Fruit fly (Drosophila melanogaster): Measurements from ENCODE around the gene cold.

DNA sequence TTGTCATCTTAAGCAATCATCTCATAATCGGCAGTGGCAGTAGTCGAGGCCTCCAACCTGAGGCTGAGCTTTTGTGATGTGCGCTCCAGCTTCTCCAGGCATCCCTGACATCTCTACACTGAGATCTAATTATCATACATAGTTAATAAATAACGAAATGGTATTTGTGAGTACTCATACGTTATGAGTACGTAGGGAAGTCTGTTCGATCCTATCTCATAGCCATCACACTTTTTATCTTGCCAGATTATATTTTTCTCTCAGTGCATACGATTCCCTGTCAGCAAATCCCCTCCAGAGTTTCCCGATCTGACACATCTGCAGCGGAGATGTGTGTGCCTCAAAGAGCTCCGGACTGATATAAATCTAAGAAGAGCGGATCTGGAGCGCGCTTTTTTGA is 35.4 kb downstream of the cold start:
- no peak for TF ChIP-seq CG8478 (optimal IDR thresholded peaks at IDR 0.05)
- no peak for TF ChIP-seq CTCF (optimal IDR thresholded peaks at IDR 0.05)

Data from S2 (cell line).